Worm (Caenorhabditis elegans): ENCODE results near the gene srd-41.

ce11 chrX:12341338-12341737 lies 14.8 kb downstream of the srd-41 start, which contains the start of gene zig-2:
- TF ChIP-seq lin-13 (GFP tag; optimal IDR thresholded peaks at IDR 0.05) (no peak), C16A3.4 (tag; optimal IDR thresholded peaks at IDR 0.05) (no peak), aly-2 (tag; optimal IDR thresholded peaks at IDR 0.05) (no peak), tbx-2 (tag; optimal IDR thresholded peaks at IDR 0.05) (no peak), ztf-11 (tag; optimal IDR thresholded peaks at IDR 0.05) (no peak), pqm-1 (tag; optimal IDR thresholded peaks at IDR 0.05) (no peak), efl-3 (GFP tag; optimal IDR thresholded peaks at IDR 0.05) (no peak), hpl-2 (GFP tag; optimal IDR thresholded peaks at IDR 0.05) (no peak), nhr-11 (tag; optimal IDR thresholded peaks at IDR 0.05) (no peak), elt-2 (tag; optimal IDR thresholded peaks at IDR 0.05) (no peak), lsy-2 (tag; optimal IDR thresholded peaks at IDR 0.05) (no peak), lin-39 (tag; optimal IDR thresholded peaks at IDR 0.05) (no peak)
